Fruit fly (Drosophila melanogaster) whole organism, embryonic: ENCODE results near the gene Cyp313a4.

Experiments used
- BtbVII ChIP-seq: fragments of 200-800 bp; sonication (Bioruptor generic); optimal IDR thresholded peaks from 3 replicates; lab custom pipeline; 2017; ENCODE audit warnings: missing biosample characterization, mild to moderate bottlenecking, missing genetic modification characterization
- CG10209 ChIP-seq: fragments of 200-800 bp; sonication (Bioruptor generic); optimal IDR thresholded peaks from 3 replicates; lab custom pipeline; 2017; ENCODE audit warnings: missing biosample characterization, mild to moderate bottlenecking, missing genetic modification characterization, missing genetic modification reagents
- CG10274 ChIP-seq: fragments of 200-800 bp; sonication (Bioruptor generic); optimal IDR thresholded peaks from 3 replicates; lab custom pipeline; 2017; ENCODE audit warnings: missing biosample characterization, mild to moderate bottlenecking, missing genetic modification characterization
- CG10565 ChIP-seq: fragments of 200-800 bp; sonication (Bioruptor generic); optimal IDR thresholded peaks from 3 replicates; lab custom pipeline; 2016; ENCODE audit warnings: missing biosample characterization, mild to moderate bottlenecking, missing genetic modification characterization
- CG10654 ChIP-seq: fragments of 200-800 bp; sonication (Bioruptor generic); optimal IDR thresholded peaks from 2 replicates; lab custom pipeline; 2016; ENCODE audit warnings: missing biosample characterization, missing genetic modification characterization
- CG11456 ChIP-seq: fragments of 200-800 bp; sonication (Bioruptor generic); IDR thresholded peaks from 3 replicates; pipeline ENCODE4 v1.3.6; 2022; ENCODE audit warnings: missing biosample characterization, missing genetic modification characterization
- CG11504 ChIP-seq: fragments of 200-800 bp; sonication (Bioruptor generic); optimal IDR thresholded peaks from 3 replicates; lab custom pipeline; 2019; ENCODE audit warnings: missing biosample characterization, mild to moderate bottlenecking, missing genetic modification characterization, moderate library complexity
- CG12942 ChIP-seq: fragments of 200-800 bp; sonication (Bioruptor generic); optimal IDR thresholded peaks from 3 replicates; lab custom pipeline; 2016; ENCODE audit warnings: missing biosample characterization, missing genetic modification characterization
- CG13624 ChIP-seq: fragments of 200-800 bp; sonication (Bioruptor generic); optimal IDR thresholded peaks from 2 replicates; lab custom pipeline; 2016; ENCODE audit warnings: missing biosample characterization, missing genetic modification characterization
- CG14441 ChIP-seq: fragments of 200-800 bp; sonication (Bioruptor generic); IDR thresholded peaks from 2 replicates; pipeline ENCODE4 v1.3.6; 2022; ENCODE audit warnings: missing biosample characterization, missing genetic modification characterization
- CG1602 ChIP-seq: fragments of 200-800 bp; sonication (Bioruptor generic); optimal IDR thresholded peaks from 3 replicates; lab custom pipeline; 2016; ENCODE audit warnings: missing biosample characterization, missing genetic modification characterization
- CG18262 ChIP-seq: fragments of 200-800 bp; optimal IDR thresholded peaks from 3 replicates; lab custom pipeline; 2019; ENCODE audit warnings: missing biosample characterization, mild to moderate bottlenecking, missing genetic modification characterization, moderate library complexity
- CG1832 ChIP-seq: fragments of 200-800 bp; sonication (Bioruptor generic); optimal IDR thresholded peaks from 2 replicates; lab custom pipeline; 2017; ENCODE audit warnings: missing biosample characterization, mild to moderate bottlenecking, missing genetic modification characterization, inconsistent platforms
- CG2678 ChIP-seq: fragments of 200-800 bp; sonication (Bioruptor generic); optimal IDR thresholded peaks from 3 replicates; lab custom pipeline; 2019; ENCODE audit warnings: missing biosample characterization, mild to moderate bottlenecking, missing genetic modification characterization, moderate library complexity
- CG31441 ChIP-seq: fragments of 200-800 bp; sonication (Bioruptor generic); IDR thresholded peaks from 2 replicates; pipeline ENCODE4 v1.3.6; 2022; ENCODE audit warnings: missing biosample characterization, missing genetic modification characterization
- CG32767 ChIP-seq: fragments of 200-800 bp; sonication (Bioruptor generic); IDR thresholded peaks from 2 replicates; pipeline ENCODE4 v1.3.6; 2022; ENCODE audit warnings: missing biosample characterization, missing genetic modification characterization
- CG4360 ChIP-seq: fragments of 200-800 bp; sonication (Bioruptor generic); IDR thresholded peaks from 2 replicates; pipeline ENCODE4 v1.3.6; 2022; ENCODE audit warnings: missing biosample characterization, missing genetic modification characterization
- CG4424 ChIP-seq: fragments of 200-800 bp; sonication (Bioruptor generic); optimal IDR thresholded peaks from 3 replicates; lab custom pipeline; 2016; ENCODE audit warnings: missing biosample characterization, missing genetic modification characterization
- CG6683 ChIP-seq: fragments of 200-800 bp; sonication (Bioruptor generic); optimal IDR thresholded peaks from 2 replicates; lab custom pipeline; 2017; ENCODE audit warnings: missing biosample characterization, mild to moderate bottlenecking, missing genetic modification characterization, missing genetic modification reagents
- CG7372 ChIP-seq: fragments of 200-800 bp; sonication (Bioruptor generic); IDR thresholded peaks from 2 replicates; pipeline ENCODE4 v1.3.6; 2022; ENCODE audit warnings: missing biosample characterization, missing genetic modification characterization
- CG7556 ChIP-seq: fragments of 200-800 bp; sonication (Bioruptor generic); optimal IDR thresholded peaks from 2 replicates; lab custom pipeline; 2017; ENCODE audit warnings: missing biosample characterization, mild to moderate bottlenecking, missing genetic modification characterization
- CG9215 ChIP-seq: fragments of 200-800 bp; sonication (Bioruptor generic); IDR thresholded peaks from 2 replicates; pipeline ENCODE4 v1.3.6; 2022; ENCODE audit warnings: missing biosample characterization, missing genetic modification characterization
- CG9817 ChIP-seq: fragments of 200-800 bp; sonication (Bioruptor generic); optimal IDR thresholded peaks from 2 replicates; lab custom pipeline; 2018; ENCODE audit warnings: missing biosample characterization, mild to moderate bottlenecking, missing genetic modification characterization, moderate library complexity
- Dfd ChIP-seq, 2 experiments: fragments of >200 bp; optimal IDR thresholded peaks; 2 replicates each; lab custom pipeline; 2017; ENCODE audit warnings: missing biosample characterization in 2 of 2, missing genetic modification characterization in 2 of 2
- HLH4C ChIP-seq: fragments of 200-800 bp; sonication (Bioruptor generic); IDR thresholded peaks from 3 replicates; pipeline ENCODE4 v1.3.6; 2022; ENCODE audit warnings: missing biosample characterization, missing genetic modification characterization; ENCODE audit not compliant: partially characterized antibody
- NfI ChIP-seq: fragments of 200-800 bp; sonication (Bioruptor generic); optimal IDR thresholded peaks from 3 replicates; lab custom pipeline; 2018; ENCODE audit warnings: missing biosample characterization, mild to moderate bottlenecking, missing genetic modification characterization, moderate library complexity
- PHDP ChIP-seq: fragments of 200-800 bp; sonication (Bioruptor generic); optimal IDR thresholded peaks from 3 replicates; lab custom pipeline; 2018; ENCODE audit warnings: missing biosample characterization, mild to moderate bottlenecking, missing genetic modification characterization, moderate library complexity
- Sox102F ChIP-seq: fragments of 200-800 bp; sonication (Bioruptor generic); optimal IDR thresholded peaks from 2 replicates; lab custom pipeline; 2018; ENCODE audit warnings: missing biosample characterization, mild to moderate bottlenecking, missing genetic modification characterization, moderate library complexity
- caup ChIP-seq: fragments of 200-800 bp; sonication (Bioruptor generic); optimal IDR thresholded peaks from 3 replicates; lab custom pipeline; 2017; ENCODE audit warnings: missing biosample characterization, mild to moderate bottlenecking, missing genetic modification characterization, moderate library complexity; ENCODE audit not compliant: severe bottlenecking
- dan ChIP-seq: fragments of 200-800 bp; sonication (Bioruptor generic); IDR thresholded peaks from 2 replicates; pipeline ENCODE4 v1.3.6; 2022; ENCODE audit warnings: missing biosample characterization, missing genetic modification characterization
- dmrt11E ChIP-seq: fragments of 200-800 bp; sonication (Bioruptor generic); optimal IDR thresholded peaks from 3 replicates; lab custom pipeline; 2018; ENCODE audit warnings: missing biosample characterization, mild to moderate bottlenecking, missing genetic modification characterization, moderate library complexity
- dpn ChIP-seq, 2 experiments: fragments of 200-800 bp; sonication (Bioruptor generic); optimal IDR thresholded peaks; 3 replicates each; lab custom pipeline; 2016; ENCODE audit warnings: missing biosample characterization in 2 of 2, missing genetic modification characterization in 2 of 2
- fd96Cb ChIP-seq: fragments of 200-800 bp; sonication (Bioruptor generic); optimal IDR thresholded peaks from 2 replicates; lab custom pipeline; 2018; ENCODE audit warnings: missing biosample characterization, mild to moderate bottlenecking, missing genetic modification characterization, moderate library complexity
- mam ChIP-seq: fragments of 200-800 bp; sonication (Bioruptor generic); optimal IDR thresholded peaks from 3 replicates; lab custom pipeline; 2016; ENCODE audit warnings: missing biosample characterization, missing genetic modification characterization
- nmo ChIP-seq: fragments of 200-800 bp; sonication (Bioruptor generic); optimal IDR thresholded peaks from 2 replicates; lab custom pipeline; 2018; ENCODE audit warnings: missing biosample characterization, mild to moderate bottlenecking, missing genetic modification characterization, moderate library complexity
- nom ChIP-seq: fragments of 200-800 bp; sonication (Bioruptor generic); optimal IDR thresholded peaks from 2 replicates; lab custom pipeline; 2017; ENCODE audit warnings: missing biosample characterization, missing genetic modification characterization, mild to moderate bottlenecking, moderate library complexity, missing genetic modification reagents
- odd ChIP-seq: fragments of 200-800 bp; sonication (Bioruptor generic); optimal IDR thresholded peaks from 2 replicates; lab custom pipeline; 2017; ENCODE audit warnings: missing biosample characterization, mild to moderate bottlenecking, missing genetic modification characterization
- org-1 ChIP-seq: fragments of 200-800 bp; sonication (Bioruptor generic); optimal IDR thresholded peaks from 2 replicates; lab custom pipeline; 2017; ENCODE audit warnings: missing biosample characterization, missing genetic modification characterization
- otp ChIP-seq: fragments of 200-800 bp; sonication (Bioruptor generic); IDR thresholded peaks from 3 replicates; pipeline ENCODE4, ENCODE4 v1.3.6; 2022; ENCODE audit warnings: missing biosample characterization, missing genetic modification characterization
- pfk ChIP-seq: fragments of 200-800 bp; sonication (Bioruptor generic); optimal IDR thresholded peaks from 2 replicates; lab custom pipeline; 2018; ENCODE audit warnings: missing biosample characterization, mild to moderate bottlenecking, missing genetic modification characterization, moderate library complexity
- pho ChIP-seq: fragments of 200-800 bp; sonication (Bioruptor generic); optimal IDR thresholded peaks from 2 replicates; lab custom pipeline; 2016; ENCODE audit warnings: missing biosample characterization, missing genetic modification characterization
- scrt ChIP-seq: fragments of 200-800 bp; sonication (Bioruptor generic); optimal IDR thresholded peaks from 2 replicates; lab custom pipeline; 2018; ENCODE audit warnings: missing biosample characterization, mild to moderate bottlenecking, missing genetic modification characterization, moderate library complexity
- sd ChIP-seq: fragments of 200-800 bp; sonication (Bioruptor generic); optimal IDR thresholded peaks from 3 replicates; lab custom pipeline; 2018; ENCODE audit warnings: missing biosample characterization, mild to moderate bottlenecking, missing genetic modification characterization, moderate library complexity
- slbo ChIP-seq: fragments of 200-800 bp; sonication (Bioruptor generic); IDR thresholded peaks from 2 replicates; pipeline ENCODE4 v1.3.6; 2022; ENCODE audit warnings: missing biosample characterization, missing genetic modification characterization
- sob ChIP-seq: fragments of 200-800 bp; sonication (Bioruptor generic); IDR thresholded peaks from 2 replicates; pipeline ENCODE4 v1.3.6; 2022; ENCODE audit warnings: missing biosample characterization, missing genetic modification characterization
- sr ChIP-seq: fragments of 200-800 bp; sonication (Bioruptor generic); IDR thresholded peaks from 3 replicates; pipeline ENCODE4 v1.3.6; 2022; ENCODE audit warnings: missing biosample characterization, missing genetic modification characterization
- tin ChIP-seq: fragments of 200-800 bp; sonication (Bioruptor generic); optimal IDR thresholded peaks from 3 replicates; lab custom pipeline; 2016; ENCODE audit warnings: missing biosample characterization, missing genetic modification characterization
- ttk ChIP-seq: fragments of 200-800 bp; sonication (Bioruptor generic); IDR thresholded peaks from 2 replicates; pipeline ENCODE4 v2.1.2; 2022; ENCODE audit warnings: missing biosample characterization, missing genetic modification characterization
- unpg ChIP-seq: fragments of 200-800 bp; sonication (Bioruptor generic); optimal IDR thresholded peaks from 3 replicates; lab custom pipeline; 2018; ENCODE audit warnings: missing biosample characterization, mild to moderate bottlenecking, missing genetic modification characterization, moderate library complexity
- vnd ChIP-seq: fragments of 200-800 bp; sonication (Bioruptor generic); IDR thresholded peaks from 3 replicates; pipeline ENCODE4 v1.3.6; 2022; ENCODE audit warnings: missing biosample characterization, missing genetic modification characterization; ENCODE audit not compliant: partially characterized antibody

Cyp313a4 gene

DNA sequence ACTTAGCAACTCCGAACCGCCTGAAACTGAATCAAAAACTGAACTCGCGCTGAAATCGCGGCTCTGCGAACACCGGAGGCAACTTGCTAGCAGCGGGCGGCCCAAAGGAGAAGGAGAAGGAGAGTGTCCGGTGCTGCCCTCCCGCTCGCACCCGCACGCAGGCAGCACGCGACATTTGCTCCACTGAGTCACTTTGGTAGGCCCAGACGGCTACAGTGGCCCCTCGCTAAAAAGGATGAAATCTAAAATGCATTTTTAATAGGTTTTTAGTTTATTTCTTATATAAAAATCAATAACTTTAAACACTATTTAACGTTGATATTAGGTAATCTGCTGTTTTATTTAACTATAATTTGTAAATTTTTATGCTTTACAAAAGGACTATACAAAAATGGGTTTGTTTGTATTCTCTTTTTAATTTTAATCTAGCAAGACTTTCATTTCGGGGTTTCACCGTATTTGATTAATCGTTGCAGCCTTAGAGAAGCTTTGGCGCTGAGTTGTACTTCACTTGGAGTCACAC lies 41.3 kb upstream of the Cyp313a4 start, which contains the start of gene Men (continued):
- TF ChIP-seq CG7556 (GFP tag; lab: Kevin White, UChicago) (peak; percentile 78), CG12942 (GFP tag; lab: Kevin White, UChicago) (peak; percentile 41), CG6683 (peak; percentile 18), otp (GFP tag; lab: Robert Waterston, UW) (0 out of 3 replicates have a peak, but pooled peaks have one; percentile 9), CG2678 (tag; lab: Kevin White, UChicago) (peak; percentile 85), CG10654 (GFP tag; lab: Kevin White, UChicago) (peak; percentile 22), Sox102F (GFP tag; lab: Kevin White, UChicago) (peak; percentile 73), NfI (GFP tag; lab: Kevin White, UChicago) (peak; percentile 27), CG14441 (peak; percentile 63), HLH4C (no peak), unpg (GFP tag; lab: Kevin White, UChicago) (peak; percentile 75), slbo (GFP tag; lab: Robert Waterston, UW) (peak; percentile 63), scrt (GFP tag; lab: Kevin White, UChicago) (peak; percentile 5), BtbVII (GFP tag; lab: Kevin White, UChicago) (peak; percentile 28), CG13624 (GFP tag; lab: Kevin White, UChicago) (no peak), dpn (GFP tag; optimal IDR thresholded peaks at IDR 0.05; lab: Kevin White, UChicago) (peak; percentile 2 to 48), CG31441 (GFP tag; lab: Robert Waterston, UW) (peak; percentile 81), CG7372 (GFP tag; lab: Robert Waterston, UW) (peak; percentile 59), CG10565 (GFP tag; lab: Kevin White, UChicago) (no peak), CG32767 (GFP tag; lab: Robert Waterston, UW) (peak; percentile 57), CG1832 (GFP tag; lab: Kevin White, UChicago) (peak; percentile 56), ttk (GFP tag; lab: Robert Waterston, UW) (no peak), CG1602 (GFP tag; lab: Kevin White, UChicago) (peak; percentile 26), CG11504 (peak; percentile 85), odd (peak; percentile 46), CG10209 (peak; percentile 43), nmo (peak; percentile 75), mam (GFP tag; lab: Kevin White, UChicago) (no peak), CG11456 (GFP tag; lab: Robert Waterston, UW) (0 out of 3 replicates have a peak, but pooled peaks have one; percentile 20), fd96Cb (peak; percentile 65), CG9817 (tag; lab: Kevin White, UChicago) (peak; percentile 62), org-1 (GFP tag; lab: Kevin White, UChicago) (peak; percentile 32), sob (GFP tag; lab: Robert Waterston, UW) (peak; percentile 60; the same call in 1 of the 2 replicates), caup (peak; percentile 40), sr (GFP tag; lab: Robert Waterston, UW) (no peak), dmrt11E (tag; lab: Kevin White, UChicago) (peak; percentile 17), CG4360 (peak; percentile 13; the same call in 1 of the 2 replicates), CG18262 (tag; lab: Kevin White, UChicago) (peak; percentile 63), pfk (GFP tag; lab: Kevin White, UChicago) (no peak), CG10274 (GFP tag; lab: Kevin White, UChicago) (no peak), PHDP (tag; lab: Kevin White, UChicago) (peak; percentile 49), tin (GFP tag; lab: Kevin White, UChicago) (peak; percentile 27), sd (tag; lab: Kevin White, UChicago) (peak; percentile 38), vnd (GFP tag; lab: Robert Waterston, UW) (no peak), CG9215 (peak; percentile 52), Dfd (GFP tag; optimal IDR thresholded peaks at IDR 0.05; lab: Kevin White, UChicago) (no peak), dan (GFP tag; lab: Robert Waterston, UW) (no peak), pho (GFP tag; lab: Kevin White, UChicago) (no peak), nom (GFP tag; lab: Kevin White, UChicago) (peak; percentile 25), CG4424 (GFP tag; lab: Kevin White, UChicago) (peak; percentile 50)
